Worm (Caenorhabditis elegans): ENCODE data around the gene C04C11.1.

ce11 chrX:14020290-14020689 is at the start of gene C04C11.1:
- TF ChIP-seq duxl-1 (tag; optimal IDR thresholded peaks at IDR 0.05; ENCODE audit: poor library complexity) (no peak), pha-4 (GFP tag; IDR thresholded peaks at IDR 0.05) (no peak), pha-4 (tag; optimal IDR thresholded peaks at IDR 0.05) (no peak), nhr-11 (tag; optimal IDR thresholded peaks at IDR 0.05) (no peak), jun-1 (tag; optimal IDR thresholded peaks at IDR 0.05) (no peak), snpc-4 (tag; optimal IDR thresholded peaks at IDR 0.05) (no peak), pqm-1 (tag; optimal IDR thresholded peaks at IDR 0.05) (no peak), F37D6.2 (tag; optimal IDR thresholded peaks at IDR 0.05) (no peak), nhr-28 (tag; optimal IDR thresholded peaks at IDR 0.05) (no peak), Y48G9A.11 (GFP tag; IDR thresholded peaks at IDR 0.05) (no peak), nhr-77 (tag; optimal IDR thresholded peaks at IDR 0.05) (no peak), daf-8 (GFP tag; IDR thresholded peaks at IDR 0.05) (no peak), ZK546.5 (tag; optimal IDR thresholded peaks at IDR 0.05) (no peak), ceh-62 (tag; optimal IDR thresholded peaks at IDR 0.05) (no peak)
